Fruit fly (Drosophila melanogaster): ENCODE measurements around the gene Mur29B.

Mur29B gene

dm6 chr2L:8384108-8384601, 32.2 kb downstream of the Mur29B start, which contains the start of the genes Dad1 and CG13384 (continued):
- TF ChIP-seq Eip74EF (GFP tag; optimal IDR thresholded peaks at IDR 0.05) (peak in 1 of 2 experiments; percentile 92), Poxn (GFP tag; IDR thresholded peaks at IDR 0.05) (peak; percentile 79), CG12769 (tag; optimal IDR thresholded peaks at IDR 0.05) (peak; percentile 6), pita (GFP tag; optimal IDR thresholded peaks at IDR 0.05) (no peak), CG2678 (tag; optimal IDR thresholded peaks at IDR 0.05) (peak; percentile 97), lab (GFP tag; optimal IDR thresholded peaks at IDR 0.05) (peak; percentile 95), CG17186 (GFP tag; optimal IDR thresholded peaks at IDR 0.05) (peak; percentile 59), CG1832 (GFP tag; optimal IDR thresholded peaks at IDR 0.05) (no peak), CG8765 (GFP tag; IDR thresholded peaks at IDR 0.05) (peak; percentile 78; the same call in 1 of the 2 replicates), Hand (GFP tag; optimal IDR thresholded peaks at IDR 0.05) (peak; percentile 92), CG11456 (GFP tag; IDR thresholded peaks at IDR 0.05) (no peak; the same call in none of the 3 replicates), nerfin-2 (GFP tag; IDR thresholded peaks at IDR 0.05; ENCODE audit: partially characterized antibody) (no peak), h (optimal IDR thresholded peaks at IDR 0.05) (no peak), HLH4C (GFP tag; IDR thresholded peaks at IDR 0.05; ENCODE audit: partially characterized antibody) (no peak), Dbx (GFP tag; IDR thresholded peaks at IDR 0.05) (peak; percentile 93), CG31224 (GFP tag; IDR thresholded peaks at IDR 0.05) (peak; percentile 85), Nf-YA (GFP tag; IDR thresholded peaks at IDR 0.05) (peak; percentile 47; the same call in 1 of the 2 replicates), org-1 (GFP tag; optimal IDR thresholded peaks at IDR 0.05) (peak; percentile 75), pzg (GFP tag; optimal IDR thresholded peaks at IDR 0.05) (peak; percentile 34), trem (tag; optimal IDR thresholded peaks at IDR 0.05) (peak; percentile 93), danr (GFP tag; IDR thresholded peaks at IDR 0.05) (peak; percentile 89), MTF-1 (GFP tag; optimal IDR thresholded peaks at IDR 0.05; ENCODE audit: borderline replicate concordance) (peak; percentile 64), kah (GFP tag; optimal IDR thresholded peaks at IDR 0.05) (peak; percentile 79), CG14965 (GFP tag; optimal IDR thresholded peaks at IDR 0.05; ENCODE audit: borderline replicate concordance) (no peak), CG1647 (GFP tag; optimal IDR thresholded peaks at IDR 0.05) (peak; percentile 32), Atf6 (GFP tag; IDR thresholded peaks at IDR 0.05) (peak; percentile 93), CG15601 (tag; optimal IDR thresholded peaks at IDR 0.05) (peak; percentile 91), ind (GFP tag; optimal IDR thresholded peaks at IDR 0.05) (peak; percentile 92), row (GFP tag; IDR thresholded peaks at IDR 0.05) (peak; percentile 99), chm (GFP tag; IDR thresholded peaks at IDR 0.05) (peak; percentile 70; the same call in 1 of the 2 replicates), CG7357 (GFP tag; IDR thresholded peaks at IDR 0.05) (peak; percentile 87), CkIIα-i1 (GFP tag; IDR thresholded peaks at IDR 0.05) (no peak), Sry-β (GFP tag; optimal IDR thresholded peaks at IDR 0.05) (peak; percentile 44), MESR4 (GFP tag; optimal IDR thresholded peaks at IDR 0.05) (no peak), sim (GFP tag; IDR thresholded peaks at IDR 0.05) (peak; percentile 53; the same call in 1 of the 2 replicates), CG4617 (GFP tag; optimal IDR thresholded peaks at IDR 0.05; ENCODE audit: borderline replicate concordance) (peak; percentile 50), exex (tag; optimal IDR thresholded peaks at IDR 0.05) (peak; percentile 90), CG16779 (GFP tag; IDR thresholded peaks at IDR 0.05) (0 out of 2 replicates have a peak, but pooled peaks have one; percentile 19), hb (GFP tag; IDR thresholded peaks at IDR 0.05; ENCODE audit: partially characterized antibody) (no peak), esg (GFP tag; conservative IDR thresholded peaks at IDR 0.05) (peak; percentile 94), CG14667 (GFP tag; IDR thresholded peaks at IDR 0.05) (peak; percentile 90), sima (GFP tag; optimal IDR thresholded peaks at IDR 0.05) (no peak), CG15073 (GFP tag; optimal IDR thresholded peaks at IDR 0.05) (peak; percentile 43), CG30403 (GFP tag; optimal IDR thresholded peaks at IDR 0.05) (peak; percentile 96), maf-S (GFP tag; optimal IDR thresholded peaks at IDR 0.05) (peak; percentile 66), Blimp-1 (GFP tag; optimal IDR thresholded peaks at IDR 0.05) (peak; percentile 88), eyg (GFP tag; optimal IDR thresholded peaks at IDR 0.05) (no peak), croc (GFP tag; conservative IDR thresholded peaks at IDR 0.05) (peak; percentile 90), Sry-δ (GFP tag; optimal IDR thresholded peaks at IDR 0.05) (peak; percentile 49), CG15514 (GFP tag; optimal IDR thresholded peaks at IDR 0.05) (peak; percentile 89)
